Worm (Caenorhabditis elegans) whole organism, late embryonic: Measurements from ENCODE around the gene T05B9.2.

Source experiments
- C08G9.2 ChIP-seq: sonication (generic microtip); optimal IDR thresholded peaks from 2 replicates; lab custom pipeline; 2016; ENCODE audit warnings: mild to moderate bottlenecking, missing genetic modification characterization, moderate library complexity, missing compliant biosample characterization
- C38D4.7 ChIP-seq: fragments of 200-800 bp; sonication (Bioruptor generic); optimal IDR thresholded peaks from 2 replicates; lab custom pipeline; 2018; ENCODE audit warnings: mild to moderate bottlenecking, missing genetic modification characterization, moderate library complexity, missing compliant biosample characterization
- F13H6.1 ChIP-seq: sonication (generic microtip); optimal IDR thresholded peaks from 2 replicates; lab custom pipeline; 2016; ENCODE audit warnings: missing genetic modification characterization, missing compliant biosample characterization
- T23F11.4 ChIP-seq: fragments of 200-800 bp; sonication (Bioruptor generic); optimal IDR thresholded peaks from 2 replicates; lab custom pipeline; 2018; ENCODE audit warnings: mild to moderate bottlenecking, missing genetic modification characterization, missing compliant biosample characterization
- Y22D7AL.16 ChIP-seq: sonication (generic microtip); optimal IDR thresholded peaks from 2 replicates; lab custom pipeline; 2016; ENCODE audit warnings: missing genetic modification characterization, missing compliant biosample characterization
- ahr-1 ChIP-seq: sonication (generic microtip); optimal IDR thresholded peaks from 2 replicates; lab custom pipeline; 2016; ENCODE audit warnings: missing genetic modification characterization, missing compliant biosample characterization
- ama-1 ChIP-seq: fragments of 150-350 bp; optimal IDR thresholded peaks from 2 replicates; lab custom pipeline; 2014
- ceh-19 ChIP-seq: fragments of 200-800 bp; sonication (Bioruptor generic); optimal IDR thresholded peaks from 2 replicates; lab custom pipeline; 2018; ENCODE audit warnings: mild to moderate bottlenecking, missing genetic modification characterization, missing compliant biosample characterization
- ceh-24 ChIP-seq: sonication (generic microtip); optimal IDR thresholded peaks from 2 replicates; lab custom pipeline; 2016; ENCODE audit warnings: mild to moderate bottlenecking, missing genetic modification characterization, missing compliant biosample characterization
- ceh-30 ChIP-seq: fragments of 150-350 bp; optimal IDR thresholded peaks from 2 replicates; lab custom pipeline; 2014; ENCODE audit warnings: missing biosample characterization, missing genetic modification characterization
- ceh-31 ChIP-seq: sonication (generic microtip); optimal IDR thresholded peaks from 2 replicates; lab custom pipeline; 2016; ENCODE audit warnings: missing genetic modification characterization, missing compliant biosample characterization
- ceh-48 ChIP-seq: sonication (generic microtip); optimal IDR thresholded peaks from 2 replicates; lab custom pipeline; 2016; ENCODE audit warnings: missing genetic modification characterization, inconsistent platforms, missing compliant biosample characterization
- ceh-6 ChIP-seq: fragments of 200-800 bp; sonication (Bioruptor generic); optimal IDR thresholded peaks from 2 replicates; lab custom pipeline; 2018; ENCODE audit warnings: mild to moderate bottlenecking, missing genetic modification characterization, missing compliant biosample characterization
- che-1 ChIP-seq: sonication (generic microtip); optimal IDR thresholded peaks from 2 replicates; lab custom pipeline; 2016; ENCODE audit warnings: mild to moderate bottlenecking, missing genetic modification characterization, missing compliant biosample characterization
- dmd-4 ChIP-seq: sonication (generic microtip); optimal IDR thresholded peaks from 2 replicates; lab custom pipeline; 2016; ENCODE audit warnings: borderline replicate concordance, missing genetic modification characterization, missing compliant biosample characterization
- dve-1 ChIP-seq: sonication (generic microtip); optimal IDR thresholded peaks from 2 replicates; lab custom pipeline; 2017; ENCODE audit warnings: antibody characterized with exemption, mild to moderate bottlenecking, missing genetic modification characterization, missing compliant biosample characterization
- elt-4 ChIP-seq: sonication (generic microtip); optimal IDR thresholded peaks from 2 replicates; lab custom pipeline; 2016; ENCODE audit warnings: missing genetic modification characterization, missing compliant biosample characterization
- eyg-1 ChIP-seq: sonication (generic microtip); optimal IDR thresholded peaks from 2 replicates; lab custom pipeline; 2016; ENCODE audit warnings: missing genotype, missing genetic modification characterization, missing compliant biosample characterization
- fax-1 ChIP-seq: sonication (generic microtip); optimal IDR thresholded peaks from 2 replicates; lab custom pipeline; 2016; ENCODE audit warnings: missing genotype, missing genetic modification characterization, missing compliant biosample characterization
- fkh-6 ChIP-seq: sonication (generic microtip); optimal IDR thresholded peaks from 2 replicates; lab custom pipeline; 2016; ENCODE audit warnings: missing genetic modification characterization, missing compliant biosample characterization
- gmeb-2 ChIP-seq: sonication (generic microtip); optimal IDR thresholded peaks from 2 replicates; lab custom pipeline; 2016; ENCODE audit warnings: missing genetic modification characterization, inconsistent platforms, missing compliant biosample characterization
- hlh-13 ChIP-seq: fragments of 200-800 bp; sonication (Bioruptor generic); optimal IDR thresholded peaks from 2 replicates; lab custom pipeline; 2018; ENCODE audit warnings: mild to moderate bottlenecking, missing genetic modification characterization, missing compliant biosample characterization
- hlh-6 ChIP-seq: sonication (generic microtip); optimal IDR thresholded peaks from 2 replicates; lab custom pipeline; 2016; ENCODE audit warnings: missing genotype, missing genetic modification characterization, missing compliant biosample characterization
- hlh-8 ChIP-seq: sonication (generic microtip); optimal IDR thresholded peaks from 2 replicates; lab custom pipeline; 2016; ENCODE audit warnings: missing genotype, missing genetic modification characterization, missing compliant biosample characterization
- nhr-11 ChIP-seq: fragments of 150-350 bp; optimal IDR thresholded peaks from 2 replicates; lab custom pipeline; 2014; ENCODE audit warnings: missing biosample characterization, missing genetic modification characterization
- pqm-1 ChIP-seq: sonication (generic microtip); optimal IDR thresholded peaks from 2 replicates; lab custom pipeline; 2016; ENCODE audit warnings: missing genetic modification characterization, missing compliant biosample characterization
- pros-1 ChIP-seq: fragments of 150-350 bp; optimal IDR thresholded peaks from 2 replicates; lab custom pipeline; 2014; ENCODE audit warnings: missing biosample characterization, missing genetic modification reagents, missing genetic modification characterization
- sdc-2 ChIP-seq: sonication (generic microtip); optimal IDR thresholded peaks from 2 replicates; lab custom pipeline; 2016; ENCODE audit warnings: missing genotype, missing genetic modification characterization, missing compliant biosample characterization
- sox-2 ChIP-seq: fragments of 200-800 bp; sonication (Bioruptor generic); IDR thresholded peaks from 2 replicates; pipeline ENCODE4 v1.3.6; 2022; ENCODE audit warnings: missing genetic modification reagents, missing genetic modification characterization, missing compliant biosample characterization
- sox-4 ChIP-seq: sonication (generic microtip); optimal IDR thresholded peaks from 2 replicates; lab custom pipeline; 2017; ENCODE audit warnings: mild to moderate bottlenecking, missing genetic modification characterization, inconsistent platforms, missing compliant biosample characterization
- syd-9 ChIP-seq: sonication (generic microtip); optimal IDR thresholded peaks from 2 replicates; lab custom pipeline; 2016; ENCODE audit warnings: mild to moderate bottlenecking, missing genetic modification characterization, moderate library complexity, missing compliant biosample characterization
- tbx-7 ChIP-seq: sonication (generic microtip); optimal IDR thresholded peaks from 2 replicates; lab custom pipeline; 2016; ENCODE audit warnings: missing genotype, missing genetic modification characterization, missing compliant biosample characterization
- ttx-3 ChIP-seq: sonication (generic microtip); optimal IDR thresholded peaks from 2 replicates; lab custom pipeline; 2016; ENCODE audit warnings: missing genetic modification reagents, missing genetic modification characterization, missing compliant biosample characterization
- unc-3 ChIP-seq, 2 experiments: fragments of 200-800 bp in 1 of 2; sonication (Bioruptor generic) in 1 of 2; sonication (generic microtip) in 1 of 2; conservative IDR thresholded peaks in 1 of 2; optimal IDR thresholded peaks in 1 of 2; 2 replicates each; pipeline versions ENCODE4 v1.3.6 to Lab custom; 2016 to 2022; ENCODE audit warnings: missing compliant biosample characterization in 2 of 2, missing genetic modification characterization in 2 of 2, missing genetic modification reagents in 1 of 2
- unc-55 ChIP-seq: sonication (generic microtip); optimal IDR thresholded peaks from 2 replicates; lab custom pipeline; 2017; ENCODE audit warnings: missing biosample characterization, missing genetic modification reagents, missing genetic modification characterization
- unc-86 ChIP-seq: sonication (generic microtip); optimal IDR thresholded peaks from 2 replicates; lab custom pipeline; 2016; ENCODE audit warnings: missing genetic modification characterization, missing compliant biosample characterization
- zip-5 ChIP-seq: sonication (generic microtip); optimal IDR thresholded peaks from 2 replicates; lab custom pipeline; 2016; ENCODE audit warnings: missing genetic modification characterization, missing compliant biosample characterization

The T05B9.2 gene

DNA sequence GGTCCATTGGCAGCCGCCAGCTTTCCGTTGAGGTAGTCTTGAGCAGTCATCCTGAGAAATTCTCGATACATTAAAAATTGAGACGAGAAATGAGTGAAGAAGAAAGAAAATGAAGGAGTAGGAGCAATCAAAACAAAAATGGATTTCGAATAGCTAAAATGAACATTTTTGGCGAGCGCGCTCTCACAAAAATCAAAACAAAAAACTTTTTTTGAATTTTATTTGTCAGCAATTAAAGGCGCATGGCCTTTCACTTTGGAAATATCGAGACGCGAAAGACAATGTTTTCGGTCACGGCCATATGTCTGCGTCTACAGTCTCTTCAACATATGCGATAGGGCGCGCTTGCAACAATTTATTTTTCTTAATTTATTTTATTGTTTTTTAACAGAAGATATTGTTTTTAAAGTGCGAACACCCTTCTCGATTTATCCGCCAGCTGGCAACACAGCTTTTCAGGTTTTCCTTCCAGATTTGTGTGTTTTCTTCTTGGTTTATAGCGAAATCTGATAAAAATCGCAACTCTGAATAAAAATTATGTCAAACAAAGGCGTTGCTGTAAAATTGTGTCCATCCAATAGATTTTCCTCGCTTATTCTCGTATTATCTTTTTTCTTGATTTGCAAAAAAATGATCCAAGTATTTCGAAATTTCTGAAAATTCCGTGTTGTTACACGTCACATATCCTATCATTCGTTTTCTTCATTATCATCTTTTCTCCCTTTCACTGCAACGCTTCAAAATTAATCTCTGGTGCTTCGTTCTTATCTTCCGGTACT, 16.6 kb upstream of the T05B9.2 start, which contains the start of the genes rpn-9 and T06D8.9 (continued):
- TF ChIP-seq sox-2 (no peak), sox-4 (tag; lab: Kevin White, UChicago) (no peak), ceh-31 (tag; lab: Kevin White, UChicago) (peak; percentile 65), che-1 (tag; lab: Kevin White, UChicago) (no peak), T23F11.4 (GFP tag; lab: Kevin White, UChicago) (no peak), pqm-1 (tag; lab: Kevin White, UChicago) (no peak), unc-86 (no peak), fax-1 (tag; lab: Kevin White, UChicago) (no peak), eyg-1 (tag; lab: Kevin White, UChicago) (no peak), ttx-3 (no peak), hlh-6 (tag; lab: Kevin White, UChicago) (no peak), elt-4 (tag; lab: Kevin White, UChicago) (no peak), hlh-8 (tag; lab: Kevin White, UChicago) (peak; percentile 23), unc-3 (GFP tag; conservative IDR thresholded peaks at IDR 0.05; lab: Robert Waterston, UW) (no peak), unc-3 (tag; optimal IDR thresholded peaks at IDR 0.05; lab: Kevin White, UChicago) (no peak), Y22D7AL.16 (tag; lab: Kevin White, UChicago) (no peak), unc-55 (peak; percentile 56), nhr-11 (tag; lab: Kevin White, UChicago) (no peak), ama-1 (lab: Kevin White, UChicago) (no peak), ceh-48 (tag; lab: Kevin White, UChicago) (no peak), ceh-19 (GFP tag; lab: Kevin White, UChicago) (peak; percentile 26), C08G9.2 (no peak), gmeb-2 (tag; lab: Kevin White, UChicago) (no peak), ahr-1 (no peak), syd-9 (tag; lab: Kevin White, UChicago) (no peak), ceh-24 (tag; lab: Kevin White, UChicago) (no peak), F13H6.1 (tag; lab: Kevin White, UChicago) (no peak)

- TF ChIP-seq ahr-1 (no peak), fkh-6 (tag; lab: Kevin White, UChicago) (no peak), F13H6.1 (tag; lab: Kevin White, UChicago) (no peak), dve-1 (no peak), zip-5 (tag; lab: Kevin White, UChicago) (no peak), dmd-4 (no peak), sdc-2 (tag; lab: Kevin White, UChicago) (no peak), hlh-13 (GFP tag; lab: Kevin White, UChicago) (no peak)
Observed at ce11 chrII:11240214-11240613, 15.4 kb upstream of the T05B9.2 start.

DNA sequence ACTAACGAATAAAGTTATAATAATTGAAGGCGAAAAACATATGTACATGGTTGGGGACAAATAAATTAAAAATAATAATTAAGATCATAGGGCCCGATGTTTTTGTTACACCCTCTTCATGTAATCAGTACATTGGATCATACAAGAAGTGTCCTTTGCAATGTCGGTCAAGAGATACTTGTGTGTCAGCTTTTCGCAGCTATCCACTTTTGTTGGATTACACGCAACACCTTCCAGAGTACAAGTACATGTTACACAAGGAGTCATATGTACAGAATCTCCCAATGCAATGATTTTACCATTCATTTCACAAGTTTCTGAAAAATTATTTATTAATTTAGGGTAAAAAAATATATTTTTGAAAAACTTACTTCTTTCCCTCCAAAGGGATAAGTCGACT, 14.7 kb upstream of the T05B9.2 start:
- TF ChIP-seq ceh-48 (tag; lab: Kevin White, UChicago) (no peak), dmd-4 (no peak), tbx-7 (tag; lab: Kevin White, UChicago) (no peak), pros-1 (tag; lab: Kevin White, UChicago) (no peak), ceh-30 (tag; lab: Kevin White, UChicago) (no peak), sdc-2 (tag; lab: Kevin White, UChicago) (no peak), C38D4.7 (GFP tag; lab: Kevin White, UChicago) (no peak), ceh-6 (GFP tag; lab: Kevin White, UChicago) (no peak)
- TF ChIP-seq, all 69 proteins: peak for 0
